Worm (Caenorhabditis elegans): Measurements from ENCODE around the gene eif-1.A.

ce11 chrIV:4776001-4776400, 34.7 kb upstream of the eif-1.A start, which contains the start of gene R11E3.19:
- no peak for TF ChIP-seq lim-6 (tag; optimal IDR thresholded peaks at IDR 0.05)
- no peak for TF ChIP-seq elt-2 (tag; optimal IDR thresholded peaks at IDR 0.05)
- no peak for TF ChIP-seq pros-1 (tag; optimal IDR thresholded peaks at IDR 0.05)
- no peak for TF ChIP-seq tbx-7 (tag; optimal IDR thresholded peaks at IDR 0.05)
- TF ChIP-seq tbx-2 (tag; optimal IDR thresholded peaks at IDR 0.05): no peak
- no peak for TF ChIP-seq hlh-15 (tag; optimal IDR thresholded peaks at IDR 0.05)
- no peak for TF ChIP-seq ama-1 (optimal IDR thresholded peaks at IDR 0.05)
- TF ChIP-seq pax-1 (tag; optimal IDR thresholded peaks at IDR 0.05): no peak
